Worm (Caenorhabditis elegans) whole organism, midembryonic: Measurements from ENCODE around the gene vav-1.

Experiments used
- T22C8.4 ChIP-seq: fragments of 200-800 bp; sonication (Bioruptor generic); IDR thresholded peaks from 2 replicates; pipeline ENCODE4 v1.3.6; 2022; ENCODE audit warnings: missing genetic modification characterization, missing compliant biosample characterization
- cog-1 ChIP-seq: sonication (generic microtip); optimal IDR thresholded peaks from 2 replicates; lab custom pipeline; 2016; ENCODE audit warnings: missing genetic modification characterization, missing compliant biosample characterization
- flt-1 ChIP-seq: fragments of 200-800 bp; sonication (Bioruptor generic); IDR thresholded peaks from 2 replicates; pipeline ENCODE4 v1.3.6; 2022; ENCODE audit warnings: missing genetic modification characterization, missing compliant biosample characterization
- med-1 ChIP-seq: sonication (generic microtip); optimal IDR thresholded peaks from 2 replicates; lab custom pipeline; 2017; ENCODE audit warnings: missing genetic modification characterization, mild to moderate bottlenecking, missing compliant biosample characterization, antibody characterized with exemption, missing genetic modification reagents; ENCODE audit not compliant: insufficient read depth
- ref-1 ChIP-seq: fragments of 200-800 bp; sonication (Bioruptor generic); conservative IDR thresholded peaks from 2 replicates; pipeline ENCODE4 v1.3.6; 2022; ENCODE audit warnings: missing genetic modification reagents, missing genetic modification characterization, missing compliant biosample characterization
- tab-1 ChIP-seq: fragments of 200-800 bp; sonication (Bioruptor generic); IDR thresholded peaks from 2 replicates; pipeline ENCODE4 v1.3.6; 2022; ENCODE audit warnings: missing genetic modification characterization, missing compliant biosample characterization
- ztf-23 ChIP-seq: fragments of 200-800 bp; sonication (Bioruptor generic); IDR thresholded peaks from 2 replicates; pipeline ENCODE4 v1.3.6; 2022; ENCODE audit warnings: missing genetic modification reagents, missing genetic modification characterization, missing compliant biosample characterization
- ztf-29 ChIP-seq: fragments of 200-800 bp; sonication (Bioruptor generic); IDR thresholded peaks from 2 replicates; pipeline ENCODE4 v1.3.6; 2022; ENCODE audit warnings: missing genetic modification reagents, missing genetic modification characterization, missing compliant biosample characterization

DNA sequence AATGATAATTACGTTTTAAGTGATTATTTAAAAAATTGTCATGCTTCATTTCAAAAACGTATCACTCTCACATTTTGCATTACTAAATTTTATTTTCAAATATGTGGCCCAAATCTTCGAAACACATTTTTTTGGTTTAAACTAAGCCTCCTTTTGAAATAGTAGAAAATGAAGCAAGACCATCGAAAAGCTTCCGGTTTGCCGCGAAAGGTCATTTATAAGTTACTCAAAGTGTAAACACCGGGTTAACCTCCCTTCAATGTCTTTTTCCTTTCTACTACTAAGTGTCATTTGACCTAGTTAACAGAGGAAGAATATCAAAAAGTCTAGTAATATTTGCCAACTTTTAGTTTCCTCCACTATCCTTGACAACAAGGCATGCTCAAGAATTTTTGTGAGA is 25.2 kb downstream of the vav-1 start:
- no peak for TF ChIP-seq T22C8.4
- no peak for TF ChIP-seq ztf-23 (GFP tag; lab: Robert Waterston, UW)
- TF ChIP-seq cog-1 (tag; lab: Kevin White, UChicago), result no peak
- no peak for TF ChIP-seq flt-1 (GFP tag; lab: Robert Waterston, UW)
- TF ChIP-seq ztf-29 (GFP tag; lab: Robert Waterston, UW), result no peak
- no peak for TF ChIP-seq ref-1 (GFP tag; lab: Robert Waterston, UW)
- TF ChIP-seq med-1 (GFP tag; lab: Kevin White, UChicago), result no peak
- no peak for TF ChIP-seq tab-1 (GFP tag; lab: Robert Waterston, UW)
